Fruit fly (Drosophila melanogaster) Kc167 (cell line): ENCODE measurements around the gene DCTN6-p27.

Source experiments
- Myc ChIP-seq: fragments of >200 bp; optimal IDR thresholded peaks from 2 replicates; lab custom pipeline; 2017; ENCODE audit warnings: missing external identifiers
- Sin3A ChIP-seq: fragments of >200 bp; optimal IDR thresholded peaks from 2 replicates; lab custom pipeline; 2018; ENCODE audit warnings: missing external identifiers
- psq ChIP-seq: fragments of >200 bp; optimal IDR thresholded peaks from 2 replicates; lab custom pipeline; 2017; ENCODE audit warnings: missing external identifiers

- TF ChIP-seq Sin3A (lab: Kevin White, UChicago) (no peak), Myc (lab: Kevin White, UChicago) (no peak), psq (lab: Kevin White, UChicago) (no peak)
Measured at dm6 chr2L:19098668-19099067, 33.5 kb upstream of the DCTN6-p27 start.
